Fruit fly (Drosophila melanogaster): ENCODE data around the gene RNaseX25.

The RNaseX25 gene

dm6 chr3L:7938638-7939037 lies 31.8 kb upstream of the RNaseX25 start (continued):
- TF ChIP-seq cas (GFP tag; IDR thresholded peaks at IDR 0.05) (no peak), Neu2 (GFP tag; optimal IDR thresholded peaks at IDR 0.05; ENCODE audit: borderline replicate concordance) (no peak), HLH54F (GFP tag; optimal IDR thresholded peaks at IDR 0.05) (no peak), crol (GFP tag; IDR thresholded peaks at IDR 0.05) (peak; percentile 69), CG12391 (tag; optimal IDR thresholded peaks at IDR 0.05) (no peak), E2f2 (GFP tag; IDR thresholded peaks at IDR 0.05) (no peak), inv (GFP tag; IDR thresholded peaks at IDR 0.05; ENCODE audit: partially characterized antibody) (no peak), Sry-δ (GFP tag; optimal IDR thresholded peaks at IDR 0.05) (no peak), CG10979 (tag; optimal IDR thresholded peaks at IDR 0.05) (no peak), Ptx1 (GFP tag; IDR thresholded peaks at IDR 0.05) (peak; percentile 23; the same call in 1 of the 2 replicates), fu2 (GFP tag; optimal IDR thresholded peaks at IDR 0.05) (no peak), Hr3 (GFP tag; optimal IDR thresholded peaks at IDR 0.05) (no peak), CG7839 (tag; optimal IDR thresholded peaks at IDR 0.05) (peak; percentile 5), CG1832 (GFP tag; optimal IDR thresholded peaks at IDR 0.05) (no peak), CHES-1-like (GFP tag; optimal IDR thresholded peaks at IDR 0.05) (no peak), ap (GFP tag; IDR thresholded peaks at IDR 0.05) (no peak), disco-r (GFP tag; optimal IDR thresholded peaks at IDR 0.05) (no peak), TFAM (GFP tag; optimal IDR thresholded peaks at IDR 0.05) (no peak), CG2678 (tag; optimal IDR thresholded peaks at IDR 0.05) (peak; percentile 36), HmgZ (tag; optimal IDR thresholded peaks at IDR 0.05) (peak; percentile 4), D19A (tag; optimal IDR thresholded peaks at IDR 0.05) (no peak), Sox100B (GFP tag; optimal IDR thresholded peaks at IDR 0.05) (no peak), Max (GFP tag; optimal IDR thresholded peaks at IDR 0.05) (no peak), lmd (GFP tag; IDR thresholded peaks at IDR 0.05) (no peak), CG18262 (tag; optimal IDR thresholded peaks at IDR 0.05) (no peak), Bgb (GFP tag; IDR thresholded peaks at IDR 0.05; ENCODE audit: partially characterized antibody) (no peak), her (GFP tag; optimal IDR thresholded peaks at IDR 0.05) (no peak), CTCF (GFP tag; optimal IDR thresholded peaks at IDR 0.05) (no peak), CG6813 (GFP tag; optimal IDR thresholded peaks at IDR 0.05) (no peak), ttk (GFP tag; IDR thresholded peaks at IDR 0.05) (no peak), CG1792 (GFP tag; optimal IDR thresholded peaks at IDR 0.05) (no peak), stc (GFP tag; IDR thresholded peaks at IDR 0.05) (no peak), Lim3 (GFP tag; IDR thresholded peaks at IDR 0.05) (peak; percentile 59; the same call in 1 of the 2 replicates), CG12769 (tag; optimal IDR thresholded peaks at IDR 0.05) (peak; percentile 0), ro (GFP tag; IDR thresholded peaks at IDR 0.05) (no peak), Ada2b (GFP tag; IDR thresholded peaks at IDR 0.05) (no peak), bcd (GFP tag; optimal IDR thresholded peaks at IDR 0.05) (no peak), CG13123 (GFP tag; optimal IDR thresholded peaks at IDR 0.05) (no peak), CG5245 (GFP tag; optimal IDR thresholded peaks at IDR 0.05) (no peak), Doc3 (GFP tag; IDR thresholded peaks at IDR 0.05; ENCODE audit: partially characterized antibody) (no peak), MESR4 (GFP tag; optimal IDR thresholded peaks at IDR 0.05) (no peak), chif (GFP tag; optimal IDR thresholded peaks at IDR 0.05) (no peak), Taf1 (GFP tag; IDR thresholded peaks at IDR 0.05) (no peak), H15 (GFP tag; IDR thresholded peaks at IDR 0.05) (no peak), esg (GFP tag; conservative IDR thresholded peaks at IDR 0.05) (no peak), fd96Cb (tag; optimal IDR thresholded peaks at IDR 0.05) (no peak), CG2889 (GFP tag; IDR thresholded peaks at IDR 0.05) (no peak), zfh1 (GFP tag; IDR thresholded peaks at IDR 0.05) (no peak), ara (GFP tag; IDR thresholded peaks at IDR 0.05) (no peak), seq (GFP tag; IDR thresholded peaks at IDR 0.05) (no peak), CG33557 (GFP tag; optimal IDR thresholded peaks at IDR 0.05) (no peak), peb (GFP tag; IDR thresholded peaks at IDR 0.05) (no peak), Lpt (GFP tag; optimal IDR thresholded peaks at IDR 0.05) (no peak)

Measured in whole organism, embryonic.